Worm (Caenorhabditis elegans) whole organism, L2 larva: ENCODE results near the gene C29F7.2.

Source experiments
- blmp-1 ChIP-seq: sonication (generic microtip); optimal IDR thresholded peaks from 2 replicates; lab custom pipeline; 2017; ENCODE audit warnings: missing genetic modification characterization, mild to moderate bottlenecking, missing compliant biosample characterization, antibody characterized with exemption, moderate library complexity; ENCODE audit not compliant: insufficient read depth
- ceh-82 ChIP-seq: fragments of 150-350 bp; optimal IDR thresholded peaks from 2 replicates; lab custom pipeline; 2014; ENCODE audit warnings: missing biosample characterization, missing genetic modification characterization
- elt-1 ChIP-seq: fragments of 150-350 bp; optimal IDR thresholded peaks from 2 replicates; lab custom pipeline; 2014; ENCODE audit warnings: missing biosample characterization, missing genetic modification characterization
- fos-1 ChIP-seq: fragments of 150-350 bp; optimal IDR thresholded peaks from 2 replicates; lab custom pipeline; 2014; ENCODE audit warnings: missing biosample characterization, missing genetic modification characterization
- mab-5 ChIP-seq: fragments of 150-350 bp; optimal IDR thresholded peaks from 2 replicates; lab custom pipeline; 2014; ENCODE audit warnings: missing biosample characterization, missing genetic modification characterization
- nhr-10 ChIP-seq: sonication (generic microtip); optimal IDR thresholded peaks from 2 replicates; lab custom pipeline; 2017; ENCODE audit warnings: missing biosample characterization, missing genetic modification characterization
- nhr-23 ChIP-seq: fragments of 150-350 bp; optimal IDR thresholded peaks from 2 replicates; lab custom pipeline; 2014; ENCODE audit warnings: missing biosample characterization, missing genetic modification reagents, missing genetic modification characterization
- nhr-25 ChIP-seq: fragments of 150-350 bp; sonication (generic microtip); optimal IDR thresholded peaks from 3 replicates; lab custom pipeline; 2014; ENCODE audit warnings: missing biosample characterization, missing genetic modification characterization
- nhr-6 ChIP-seq: fragments of 150-350 bp; optimal IDR thresholded peaks from 2 replicates; lab custom pipeline; 2014; ENCODE audit warnings: missing biosample characterization, missing genetic modification characterization
- snpc-4 ChIP-seq: fragments of 150-350 bp; optimal IDR thresholded peaks from 2 replicates; lab custom pipeline; 2014; ENCODE audit warnings: missing biosample characterization, missing genetic modification characterization
- unc-62 ChIP-seq: fragments of 150-350 bp; optimal IDR thresholded peaks from 2 replicates; lab custom pipeline; 2014; ENCODE audit warnings: missing biosample characterization, missing genetic modification reagents, missing genetic modification characterization
- zag-1 ChIP-seq: fragments of 150-350 bp; optimal IDR thresholded peaks from 2 replicates; lab custom pipeline; 2014; ENCODE audit warnings: missing biosample characterization, missing genetic modification characterization

- no peak for TF ChIP-seq unc-62 (GFP tag; lab: Kevin White, UChicago)
- TF ChIP-seq nhr-23, result no peak
- no peak for TF ChIP-seq blmp-1 (tag; lab: Kevin White, UChicago)
- no peak for TF ChIP-seq mab-5 (tag; lab: Kevin White, UChicago)
- no peak for TF ChIP-seq zag-1 (tag; lab: Kevin White, UChicago)
- TF ChIP-seq fos-1 (tag; lab: Kevin White, UChicago), result no peak
- no peak for TF ChIP-seq elt-1 (tag; lab: Kevin White, UChicago)
- TF ChIP-seq snpc-4, result no peak
- TF ChIP-seq nhr-25, result no peak
- TF ChIP-seq ceh-82 (tag; lab: Kevin White, UChicago), result no peak
- TF ChIP-seq nhr-10 (tag; lab: Kevin White, UChicago), result no peak
- TF ChIP-seq nhr-6 (tag; lab: Kevin White, UChicago), result no peak
These were observed 35.7 kb downstream of the C29F7.2 start, which contains the start of gene F02D10.6 for ce11 chrX:13451578-13451977.
